Worm (Caenorhabditis elegans): ENCODE results near the gene spp-22.

ce11 chrX:7222383-7222782 is 10.9 kb downstream of the spp-22 start:
- TF ChIP-seq pha-4 (tag; optimal IDR thresholded peaks at IDR 0.05), result no peak
- TF ChIP-seq elt-3 (tag; optimal IDR thresholded peaks at IDR 0.05), result no peak
- no peak for TF ChIP-seq ztf-11 (tag; optimal IDR thresholded peaks at IDR 0.05)
- no peak for TF ChIP-seq ces-1 (GFP tag; optimal IDR thresholded peaks at IDR 0.05)
- no peak for TF ChIP-seq snpc-4 (tag; optimal IDR thresholded peaks at IDR 0.05)
- TF ChIP-seq unc-62 (GFP tag; optimal IDR thresholded peaks at IDR 0.05), result no peak
- no peak for TF ChIP-seq lsy-2 (tag; optimal IDR thresholded peaks at IDR 0.05)
- TF ChIP-seq nhr-76 (tag; optimal IDR thresholded peaks at IDR 0.05), result no peak
- TF ChIP-seq nhr-2 (tag; optimal IDR thresholded peaks at IDR 0.05), result no peak
- no peak for TF ChIP-seq lin-13 (tag; optimal IDR thresholded peaks at IDR 0.05)
- TF ChIP-seq sptf-1 (tag; optimal IDR thresholded peaks at IDR 0.05), result no peak

Data from whole organism, mixed stage, embryonic.